ENCODE assay signal across 5 worm cellular contexts in genomic region chrIII:8010260-8010822, ce11.
A peak's percentile ranks its signal among the peaks of the same experiment; 100 is the strongest.
TF ChIP-seq lines count a peak whose summit lies in the region.

Gene cit-1.2 (plus strand): TSS chrIII:8010772.

TF ChIP-seq in whole organism, L1 larva, 84 proteins besides CTCF, POLR2A, EP300 and RAD21:
- TF ChIP-seq skn-1 (tag; optimal IDR thresholded peaks at IDR 0.05; lab: Kevin White, UChicago) (peak; percentile 7), mep-1 (tag; optimal IDR thresholded peaks at IDR 0.05; lab: Kevin White, UChicago) (no peak)

TF ChIP-seq in whole organism, L2 larva, 48 proteins besides CTCF, POLR2A, EP300 and RAD21:
- no peak for TF ChIP-seq peb-1 (tag; optimal IDR thresholded peaks at IDR 0.05; lab: Kevin White, UChicago)
- TF ChIP-seq fos-1 (tag; optimal IDR thresholded peaks at IDR 0.05; lab: Kevin White, UChicago), result no peak
- peak; percentile 55 for TF ChIP-seq nhr-129 (tag; optimal IDR thresholded peaks at IDR 0.05; lab: Kevin White, UChicago)

TF ChIP-seq in whole organism, L4 larva, 104 proteins besides CTCF, POLR2A, EP300 and RAD21:
- TF ChIP-seq zfp-3 (GFP tag; conservative IDR thresholded peaks at IDR 0.05; lab: Robert Waterston, UW), result no peak
- no peak for TF ChIP-seq ZK337.2 (GFP tag; IDR thresholded peaks at IDR 0.05; lab: Robert Waterston, UW)
- TF ChIP-seq zip-2 (tag; optimal IDR thresholded peaks at IDR 0.05; lab: Kevin White, UChicago), result peak; percentile 51

TF ChIP-seq in whole organism, late embryonic, 69 proteins besides CTCF, POLR2A, EP300 and RAD21:
- TF ChIP-seq ceh-48 (tag; optimal IDR thresholded peaks at IDR 0.05; lab: Kevin White, UChicago), result peak; percentile 11
- no peak for TF ChIP-seq ref-2 (tag; optimal IDR thresholded peaks at IDR 0.05; lab: Kevin White, UChicago)
TF ChIP-seq in whole organism, late embryonic: peak in this region for 1.

TF ChIP-seq in whole organism, young adult, 124 proteins besides CTCF, POLR2A, EP300 and RAD21:
- no peak for TF ChIP-seq hmg-20 (GFP tag; IDR thresholded peaks at IDR 0.05; lab: Robert Waterston, UW)
- 0 out of 2 replicates have a peak, but pooled peaks have one; percentile 19 for TF ChIP-seq pbrm-1 (GFP tag; IDR thresholded peaks at IDR 0.05; lab: Robert Waterston, UW)
- 0 out of 2 replicates have a peak, but pooled peaks have one; percentile 30 for TF ChIP-seq nfyb-1 (GFP tag; IDR thresholded peaks at IDR 0.05; lab: Robert Waterston, UW)
- peak; percentile 23; the same call in 1 of the 2 replicates for TF ChIP-seq cebp-1 (GFP tag; IDR thresholded peaks at IDR 0.05; lab: Robert Waterston, UW)
- peak; percentile 67 for TF ChIP-seq cebp-1 (tag; optimal IDR thresholded peaks at IDR 0.05; lab: Kevin White, UChicago)
- no peak for TF ChIP-seq ets-4 (GFP tag; optimal IDR thresholded peaks at IDR 0.05; lab: Kevin White, UChicago)
